Worm (Caenorhabditis elegans): ENCODE data around the gene nas-33.

Gene nas-33

ce11 chrX:6476540-6476939 lies 21.5 kb upstream of the nas-33 start, which contains the start of gene C15B12.1:
C15B12.1 (plus strand) TSS chrX:6476810.
- TF ChIP-seq elt-2 (tag; optimal IDR thresholded peaks at IDR 0.05) (peak; percentile 59), pag-3 (tag; optimal IDR thresholded peaks at IDR 0.05; ENCODE audit: borderline replicate concordance) (no peak)

- TF ChIP-seq elt-2 (tag; optimal IDR thresholded peaks at IDR 0.05) = peak; percentile 54
- no peak for TF ChIP-seq che-1 (tag; optimal IDR thresholded peaks at IDR 0.05)
These were observed 18.7 kb upstream of the nas-33 start, which contains the start of the genes C15B12.4 and C15B12.8 for ce11 chrX:6473698-6474314. C15B12.4 (minus strand) TSS chrX:6473748. C15B12.8 (plus strand) TSS chrX:6474264.

ce11 chrX:6468499-6468898 lies 13.4 kb upstream of the nas-33 start, which contains the start of gene C15B12.9:
C15B12.9 (plus strand) TSS chrX:6468799.
- no peak for TF ChIP-seq ceh-22 (tag; optimal IDR thresholded peaks at IDR 0.05)
- TF ChIP-seq nfya-1 (tag; optimal IDR thresholded peaks at IDR 0.05) = no peak

DNA sequence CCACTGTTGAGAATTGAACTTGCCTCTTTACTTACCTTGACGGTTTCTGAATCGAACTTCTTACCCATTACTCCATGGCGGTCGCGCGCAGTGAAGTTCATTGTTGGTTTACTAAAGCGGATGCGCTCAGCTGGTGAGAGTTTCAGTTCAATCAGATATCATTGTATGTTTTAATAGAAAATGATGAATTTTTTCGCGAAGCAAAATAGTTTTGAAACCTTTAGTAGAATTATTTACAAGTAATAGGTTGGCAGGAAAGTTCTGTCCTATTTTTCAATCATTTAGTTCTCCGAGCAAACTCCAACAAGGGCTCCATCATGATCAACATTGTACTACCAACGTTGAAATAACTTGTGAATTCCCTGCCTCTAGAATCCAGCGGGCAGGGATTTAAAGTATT lies 12.4 kb upstream of the nas-33 start, which contains the start of gene C15B12.3:
C15B12.3 (minus strand) TSS at position 101 of the 400 bp plus-strand sequence.
- TF ChIP-seq C38D4.7 (GFP tag; optimal IDR thresholded peaks at IDR 0.05) = no peak
- no peak for TF ChIP-seq hlh-6 (tag; optimal IDR thresholded peaks at IDR 0.05)
- no peak for TF ChIP-seq hlh-8 (tag; optimal IDR thresholded peaks at IDR 0.05)
- TF ChIP-seq fkh-10 (GFP tag; optimal IDR thresholded peaks at IDR 0.05) = no peak
- TF ChIP-seq sdc-2 (tag; optimal IDR thresholded peaks at IDR 0.05) = no peak
- no peak for TF ChIP-seq sox-2 (GFP tag; IDR thresholded peaks at IDR 0.05)
- TF ChIP-seq ztf-16 (tag; optimal IDR thresholded peaks at IDR 0.05) = no peak
- no peak for TF ChIP-seq ref-2 (tag; optimal IDR thresholded peaks at IDR 0.05)
- TF ChIP-seq tbx-2 (tag; optimal IDR thresholded peaks at IDR 0.05) = no peak
- TF ChIP-seq ceh-45 (GFP tag; IDR thresholded peaks at IDR 0.05) = no peak
- TF ChIP-seq C08G9.2 (tag; optimal IDR thresholded peaks at IDR 0.05) = no peak
- TF ChIP-seq pag-3 (tag; optimal IDR thresholded peaks at IDR 0.05; ENCODE audit: borderline replicate concordance) = no peak
- no peak for TF ChIP-seq ceh-48 (tag; optimal IDR thresholded peaks at IDR 0.05)
- no peak for TF ChIP-seq ceh-24 (tag; optimal IDR thresholded peaks at IDR 0.05)
- no peak for TF ChIP-seq ceh-34 (tag; optimal IDR thresholded peaks at IDR 0.05)
- TF ChIP-seq eyg-1 (tag; optimal IDR thresholded peaks at IDR 0.05) = no peak
- no peak for TF ChIP-seq unc-86 (tag; optimal IDR thresholded peaks at IDR 0.05)

- TF ChIP-seq K09A11.1 (tag; optimal IDR thresholded peaks at IDR 0.05; ENCODE audit: insufficient read depth) (no peak), nhr-11 (tag; optimal IDR thresholded peaks at IDR 0.05) (no peak), lin-11 (tag; optimal IDR thresholded peaks at IDR 0.05) (no peak), tbx-7 (tag; optimal IDR thresholded peaks at IDR 0.05) (no peak), ahr-1 (tag; optimal IDR thresholded peaks at IDR 0.05) (no peak), F13H6.1 (tag; optimal IDR thresholded peaks at IDR 0.05) (no peak), odd-2 (tag; optimal IDR thresholded peaks at IDR 0.05) (no peak), unc-3 (GFP tag; conservative IDR thresholded peaks at IDR 0.05) (no peak), unc-3 (tag; optimal IDR thresholded peaks at IDR 0.05) (no peak), Y22D7AL.16 (tag; optimal IDR thresholded peaks at IDR 0.05) (no peak), ets-4 (tag; optimal IDR thresholded peaks at IDR 0.05) (no peak), ttx-3 (tag; optimal IDR thresholded peaks at IDR 0.05) (no peak), elt-2 (tag; optimal IDR thresholded peaks at IDR 0.05) (no peak), ceh-9 (tag; optimal IDR thresholded peaks at IDR 0.05) (no peak), C08G9.2 (tag; optimal IDR thresholded peaks at IDR 0.05) (no peak), pat-9 (tag; optimal IDR thresholded peaks at IDR 0.05) (no peak), sox-4 (tag; optimal IDR thresholded peaks at IDR 0.05) (no peak), che-1 (tag; optimal IDR thresholded peaks at IDR 0.05) (no peak), pha-4 (tag; optimal IDR thresholded peaks at IDR 0.05) (no peak), ref-2 (tag; optimal IDR thresholded peaks at IDR 0.05) (no peak), ceh-30 (tag; optimal IDR thresholded peaks at IDR 0.05) (no peak)
These were observed 8.0 kb upstream of the nas-33 start, which contains the start of gene C15B12.2 for ce11 chrX:6462995-6463462. C15B12.2 (plus strand) TSS chrX:6463412.

Measured in whole organism, late embryonic.